Worm (Caenorhabditis elegans) whole organism, L4/young adult: ENCODE data around the gene adt-2.

ENCODE experiments used
- W03F9.2 ChIP-seq: fragments of 150-350 bp; optimal IDR thresholded peaks from 2 replicates; lab custom pipeline; 2014; ENCODE audit warnings: missing biosample characterization, missing genetic modification characterization
- dao-5 ChIP-seq: sonication (generic microtip); optimal IDR thresholded peaks from 2 replicates; lab custom pipeline; 2016; ENCODE audit warnings: missing genotype, missing genetic modification characterization, moderate library complexity, missing compliant biosample characterization
- him-1 ChIP-seq: sonication (generic microtip); optimal IDR thresholded peaks from 2 replicates; lab custom pipeline; 2016; ENCODE audit warnings: missing genotype, missing genetic modification reagents, missing genetic modification characterization, missing compliant biosample characterization

ce11 chrX:7569685-7570518 lies 16.1 kb upstream of the adt-2 start, which contains the start of gene apy-1:
- TF ChIP-seq dao-5 (tag; lab: Kevin White, UChicago) (no peak), him-1 (tag; lab: Kevin White, UChicago) (no peak), W03F9.2 (no peak)
